Worm (Caenorhabditis elegans): ENCODE data around the gene Y37A1A.3.
A peak's percentile ranks its signal among the peaks of the same experiment; 100 is the strongest.

Y37A1A.3 gene

DNA sequence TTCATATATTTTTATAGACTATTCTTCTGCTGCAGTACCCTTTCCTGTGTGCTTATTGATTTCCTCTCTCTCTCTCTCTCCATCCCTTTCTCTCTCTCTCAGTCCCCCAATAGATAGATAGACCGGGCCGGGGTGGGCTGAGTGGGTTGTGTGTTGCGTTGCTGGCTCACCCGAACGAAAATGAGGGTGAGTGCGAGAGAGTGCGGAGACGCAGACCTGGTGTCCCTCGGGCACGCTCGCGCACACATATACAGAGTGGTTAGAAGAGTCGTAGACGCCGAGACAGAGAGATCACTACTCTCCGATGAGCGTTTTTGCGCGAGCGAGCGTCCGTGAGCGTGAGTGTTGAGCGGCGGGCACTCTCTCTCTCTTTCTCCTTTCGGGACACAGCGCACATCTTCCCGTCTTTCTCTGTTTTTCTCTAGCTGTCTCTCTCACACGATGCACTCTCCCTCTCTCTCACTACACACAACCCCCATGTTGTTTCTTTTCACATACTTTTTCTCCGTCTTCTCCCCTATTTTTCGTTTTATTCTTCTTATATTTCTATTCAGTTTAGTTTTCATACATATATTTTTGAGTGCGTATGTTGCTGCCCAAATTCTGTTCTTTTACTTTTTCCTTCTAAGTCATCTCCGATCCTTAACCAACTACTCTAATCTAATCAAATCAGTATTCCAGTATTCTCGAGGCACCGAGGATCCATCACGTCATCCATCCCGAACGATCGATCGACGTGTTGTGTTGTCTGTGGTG, 15.1 kb downstream of the Y37A1A.3 start, which contains the start of gene lin-66 (continued):
- TF ChIP-seq ceh-31 (tag; optimal IDR thresholded peaks at IDR 0.05) (peak; percentile 97), che-1 (tag; optimal IDR thresholded peaks at IDR 0.05) (peak; percentile 48), odd-2 (tag; optimal IDR thresholded peaks at IDR 0.05) (no peak), ceh-6 (GFP tag; optimal IDR thresholded peaks at IDR 0.05) (peak; percentile 62), fkh-10 (GFP tag; optimal IDR thresholded peaks at IDR 0.05) (no peak), ceh-24 (tag; optimal IDR thresholded peaks at IDR 0.05) (no peak), K09A11.1 (tag; optimal IDR thresholded peaks at IDR 0.05; ENCODE audit: insufficient read depth) (no peak), fkh-6 (tag; optimal IDR thresholded peaks at IDR 0.05) (peak; percentile 29), unc-55 (GFP tag; optimal IDR thresholded peaks at IDR 0.05) (peak; percentile 2), ama-1 (optimal IDR thresholded peaks at IDR 0.05) (no peak), elt-4 (tag; optimal IDR thresholded peaks at IDR 0.05) (no peak), nhr-232 (tag; optimal IDR thresholded peaks at IDR 0.05) (no peak), eyg-1 (tag; optimal IDR thresholded peaks at IDR 0.05) (peak; percentile 86), ceh-2 (tag; optimal IDR thresholded peaks at IDR 0.05) (peak; percentile 77), unc-3 (GFP tag; conservative IDR thresholded peaks at IDR 0.05) (no peak), unc-3 (tag; optimal IDR thresholded peaks at IDR 0.05) (peak; percentile 83), ttx-3 (tag; optimal IDR thresholded peaks at IDR 0.05) (no peak), rnt-1 (tag; optimal IDR thresholded peaks at IDR 0.05) (peak; percentile 90), ceh-30 (tag; optimal IDR thresholded peaks at IDR 0.05) (no peak), pqm-1 (tag; optimal IDR thresholded peaks at IDR 0.05) (peak; percentile 56), lim-6 (tag; optimal IDR thresholded peaks at IDR 0.05) (peak; percentile 65)

DNA sequence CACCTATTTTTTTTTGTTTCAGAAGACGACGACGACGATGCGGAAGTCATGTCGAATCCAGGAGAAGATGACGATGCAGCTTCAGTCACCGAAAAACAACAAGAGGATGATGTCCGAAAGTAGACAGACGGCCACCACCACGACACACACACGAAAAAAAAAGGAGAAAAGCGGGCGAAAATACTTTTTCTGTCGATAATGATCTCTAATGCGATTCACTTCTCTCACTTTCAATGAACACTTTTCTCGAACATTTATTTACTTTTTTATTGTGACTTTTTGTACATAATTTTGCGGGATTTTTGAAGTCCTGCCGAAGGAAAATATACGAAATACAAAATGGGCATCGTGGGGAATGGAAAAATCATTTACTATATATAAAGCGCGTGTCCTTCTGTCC, 18.8 kb downstream of the Y37A1A.3 start:
- TF ChIP-seq pha-4 (tag; optimal IDR thresholded peaks at IDR 0.05) (no peak), T23F11.4 (GFP tag; optimal IDR thresholded peaks at IDR 0.05) (no peak), ceh-48 (tag; optimal IDR thresholded peaks at IDR 0.05) (no peak), sdc-2 (tag; optimal IDR thresholded peaks at IDR 0.05) (no peak), Y22D7AL.16 (tag; optimal IDR thresholded peaks at IDR 0.05) (no peak), nhr-232 (tag; optimal IDR thresholded peaks at IDR 0.05) (no peak), K02D7.2 (tag; optimal IDR thresholded peaks at IDR 0.05) (no peak), nfya-1 (tag; optimal IDR thresholded peaks at IDR 0.05) (no peak), ceh-30 (tag; optimal IDR thresholded peaks at IDR 0.05) (no peak), unc-86 (tag; optimal IDR thresholded peaks at IDR 0.05) (no peak), tbx-7 (tag; optimal IDR thresholded peaks at IDR 0.05) (no peak), ets-4 (tag; optimal IDR thresholded peaks at IDR 0.05) (no peak), unc-3 (GFP tag; conservative IDR thresholded peaks at IDR 0.05) (no peak), unc-3 (tag; optimal IDR thresholded peaks at IDR 0.05) (no peak), F13H6.1 (tag; optimal IDR thresholded peaks at IDR 0.05) (no peak), ceh-24 (tag; optimal IDR thresholded peaks at IDR 0.05) (no peak), madf-2 (tag; optimal IDR thresholded peaks at IDR 0.05) (no peak), eyg-1 (tag; optimal IDR thresholded peaks at IDR 0.05) (no peak)

DNA sequence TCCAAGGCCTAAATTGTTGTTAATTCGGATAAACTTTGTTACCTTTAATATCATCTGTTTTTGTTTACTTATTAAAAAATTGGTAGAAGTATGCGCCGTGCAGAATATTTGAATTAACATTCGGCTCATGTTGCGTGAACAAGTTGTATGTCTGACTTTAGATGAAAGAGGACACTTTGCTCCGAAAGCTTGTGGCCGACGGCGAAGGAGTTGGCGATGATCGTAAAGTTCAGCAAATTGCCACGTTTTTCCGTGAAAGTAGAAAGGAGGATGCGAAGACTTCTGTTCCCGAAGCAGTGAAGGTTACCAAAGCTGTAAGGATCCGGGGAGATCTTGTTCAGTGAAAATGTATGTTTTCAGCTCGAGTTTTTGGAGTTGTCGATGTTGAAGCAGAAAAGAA, 20.1 kb downstream of the Y37A1A.3 start, which contains the start of gene thoc-7:
Gene thoc-7, plus strand, starts transcription at position 162 of the 400 bp plus-strand sequence.
- TF ChIP-seq pha-4 (tag; optimal IDR thresholded peaks at IDR 0.05) (no peak), ahr-1 (tag; optimal IDR thresholded peaks at IDR 0.05) (no peak), pax-1 (tag; optimal IDR thresholded peaks at IDR 0.05) (no peak), dmd-4 (tag; optimal IDR thresholded peaks at IDR 0.05; ENCODE audit: borderline replicate concordance) (no peak), ceh-9 (tag; optimal IDR thresholded peaks at IDR 0.05) (no peak), K02D7.2 (tag; optimal IDR thresholded peaks at IDR 0.05) (no peak), hlh-13 (GFP tag; optimal IDR thresholded peaks at IDR 0.05) (no peak), ceh-30 (tag; optimal IDR thresholded peaks at IDR 0.05) (no peak), T23F11.4 (GFP tag; optimal IDR thresholded peaks at IDR 0.05) (no peak), madf-2 (tag; optimal IDR thresholded peaks at IDR 0.05) (no peak), ceh-2 (tag; optimal IDR thresholded peaks at IDR 0.05) (no peak), ceh-48 (tag; optimal IDR thresholded peaks at IDR 0.05) (no peak), pha-2 (tag; optimal IDR thresholded peaks at IDR 0.05) (no peak)

Measured in whole organism, late embryonic.